Comparison of ENCODE assay signal across 1 fruit fly cellular context in the genomic region with DNA sequence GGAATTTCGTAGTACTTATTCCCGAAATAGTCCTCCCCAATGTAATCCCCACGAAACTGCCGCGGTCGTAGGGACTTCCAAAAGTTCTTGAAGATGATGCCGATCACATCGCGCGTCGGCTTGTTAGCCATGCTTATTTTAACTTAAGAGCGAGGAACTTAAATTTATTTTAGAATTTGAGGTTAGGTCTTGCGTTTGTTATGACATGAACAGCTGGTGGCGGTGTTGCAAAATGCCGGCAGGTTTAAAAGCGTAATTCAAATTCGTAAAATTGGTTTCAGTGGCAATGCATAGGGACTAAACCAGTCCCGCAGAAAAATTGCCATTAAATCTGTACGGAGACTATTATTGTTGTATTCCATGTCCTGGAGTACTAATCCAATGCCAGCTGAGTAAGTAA.
TF ChIP-seq lines count a peak whose summit lies in the region.

No protein-coding gene starts in this region.

TF ChIP-seq in whole organism, embryonic, 481 proteins besides CTCF, POLR2A, EP300 and RAD21 (continued from another document):
- TF ChIP-seq CG12659 (GFP tag; optimal IDR thresholded peaks at IDR 0.05; lab: Kevin White, UChicago) (peak; percentile 21), chif (GFP tag; optimal IDR thresholded peaks at IDR 0.05; lab: Kevin White, UChicago) (no peak), Hmx (GFP tag; optimal IDR thresholded peaks at IDR 0.05; lab: Kevin White, UChicago) (no peak), ase (GFP tag; IDR thresholded peaks at IDR 0.05; lab: Robert Waterston, UW) (no peak), MTF-1 (GFP tag; optimal IDR thresholded peaks at IDR 0.05; lab: Kevin White, UChicago; ENCODE audit: borderline replicate concordance) (no peak), CG18599 (GFP tag; optimal IDR thresholded peaks at IDR 0.05; lab: Kevin White, UChicago) (no peak), CG34224 (GFP tag; IDR thresholded peaks at IDR 0.05; lab: Robert Waterston, UW; ENCODE audit: partially characterized antibody) (no peak), Gsc (GFP tag; IDR thresholded peaks at IDR 0.05; lab: Robert Waterston, UW) (no peak), CG8359 (GFP tag; optimal IDR thresholded peaks at IDR 0.05; lab: Kevin White, UChicago; ENCODE audit: borderline replicate concordance) (no peak), Pdp1 (GFP tag; optimal IDR thresholded peaks at IDR 0.05; lab: Kevin White, UChicago) (peak in 1 of 2 experiments; percentile 99), dati (GFP tag; IDR thresholded peaks at IDR 0.05; lab: Robert Waterston, UW) (no peak), CG1529 (GFP tag; optimal IDR thresholded peaks at IDR 0.05; lab: Kevin White, UChicago) (no peak), CG1832 (GFP tag; optimal IDR thresholded peaks at IDR 0.05; lab: Kevin White, UChicago) (no peak), CG33213 (GFP tag; optimal IDR thresholded peaks at IDR 0.05; lab: Kevin White, UChicago) (peak; percentile 7), Bdp1 (GFP tag; optimal IDR thresholded peaks at IDR 0.05; lab: Kevin White, UChicago) (no peak), sr (GFP tag; IDR thresholded peaks at IDR 0.05; lab: Robert Waterston, UW) (no peak), CG9727 (GFP tag; optimal IDR thresholded peaks at IDR 0.05; lab: Kevin White, UChicago) (no peak), CoRest (tag; optimal IDR thresholded peaks at IDR 0.05; lab: Kevin White, UChicago) (peak; percentile 22), CG11456 (GFP tag; IDR thresholded peaks at IDR 0.05; lab: Robert Waterston, UW) (no peak), CG4820 (GFP tag; optimal IDR thresholded peaks at IDR 0.05; lab: Kevin White, UChicago) (no peak), CG15696 (tag; optimal IDR thresholded peaks at IDR 0.05; lab: Kevin White, UChicago) (no peak), CG9437 (GFP tag; optimal IDR thresholded peaks at IDR 0.05; lab: Kevin White, UChicago) (no peak), Nf-YC (tag; optimal IDR thresholded peaks at IDR 0.05; lab: Kevin White, UChicago) (no peak), mld (GFP tag; IDR thresholded peaks at IDR 0.05; lab: Robert Waterston, UW; ENCODE audit: partially characterized antibody) (no peak), CG1792 (GFP tag; optimal IDR thresholded peaks at IDR 0.05; lab: Kevin White, UChicago) (no peak), p53 (GFP tag; optimal IDR thresholded peaks at IDR 0.05; lab: Kevin White, UChicago) (no peak), CG11504 (tag; optimal IDR thresholded peaks at IDR 0.05; lab: Kevin White, UChicago) (no peak), Dbx (GFP tag; IDR thresholded peaks at IDR 0.05; lab: Robert Waterston, UW) (no peak), Dad (GFP tag; optimal IDR thresholded peaks at IDR 0.05; lab: Kevin White, UChicago) (no peak), CG18764 (GFP tag; optimal IDR thresholded peaks at IDR 0.05; lab: Kevin White, UChicago) (no peak), CG12155 (GFP tag; optimal IDR thresholded peaks at IDR 0.05; lab: Kevin White, UChicago) (no peak), btn (GFP tag; optimal IDR thresholded peaks at IDR 0.05; lab: Kevin White, UChicago) (no peak), CG14050 (GFP tag; IDR thresholded peaks at IDR 0.05; lab: Robert Waterston, UW) (no peak), Trl (optimal IDR thresholded peaks at IDR 0.05; lab: Kevin White, UChicago) (no peak), Trl (GFP tag; optimal IDR thresholded peaks at IDR 0.05; lab: Kevin White, UChicago) (no peak), tgo (GFP tag; IDR thresholded peaks at IDR 0.05; lab: Robert Waterston, UW) (no peak), cad (GFP tag; optimal IDR thresholded peaks at IDR 0.05; lab: Kevin White, UChicago) (no peak), CG9797 (GFP tag; optimal IDR thresholded peaks at IDR 0.05; lab: Kevin White, UChicago) (no peak), stwl (tag; optimal IDR thresholded peaks at IDR 0.05; lab: Kevin White, UChicago) (no peak), pnt (GFP tag; optimal IDR thresholded peaks at IDR 0.05; lab: Kevin White, UChicago) (no peak), TFAM (GFP tag; optimal IDR thresholded peaks at IDR 0.05; lab: Kevin White, UChicago) (no peak), trem (tag; optimal IDR thresholded peaks at IDR 0.05; lab: Kevin White, UChicago) (peak; percentile 16), CG14710 (tag; optimal IDR thresholded peaks at IDR 0.05; lab: Kevin White, UChicago) (peak; percentile 8), CG2116 (GFP tag; optimal IDR thresholded peaks at IDR 0.05; lab: Kevin White, UChicago) (peak; percentile 29), CG7987 (GFP tag; optimal IDR thresholded peaks at IDR 0.05; lab: Kevin White, UChicago) (no peak), shn (GFP tag; optimal IDR thresholded peaks at IDR 0.05; lab: Kevin White, UChicago) (no peak), caup (GFP tag; optimal IDR thresholded peaks at IDR 0.05; lab: Kevin White, UChicago; ENCODE audit: severe bottlenecking) (no peak), org-1 (GFP tag; optimal IDR thresholded peaks at IDR 0.05; lab: Kevin White, UChicago) (no peak), stc (GFP tag; IDR thresholded peaks at IDR 0.05; lab: Robert Waterston, UW) (no peak), ssp (GFP tag; IDR thresholded peaks at IDR 0.05; lab: Robert Waterston, UW) (no peak), gro (GFP tag; optimal IDR thresholded peaks at IDR 0.05; lab: Kevin White, UChicago) (peak; percentile 41), C15 (GFP tag; IDR thresholded peaks at IDR 0.05; lab: Robert Waterston, UW) (no peak), NC2α (GFP tag; optimal IDR thresholded peaks at IDR 0.05; lab: Kevin White, UChicago) (no peak), unc-4 (GFP tag; IDR thresholded peaks at IDR 0.05; lab: Robert Waterston, UW; ENCODE audit: partially characterized antibody) (no peak), Opbp (GFP tag; IDR thresholded peaks at IDR 0.05; lab: Robert Waterston, UW; ENCODE audit: partially characterized antibody) (peak; percentile 40; the same call in 1 of the 3 replicates), Sry-δ (GFP tag; optimal IDR thresholded peaks at IDR 0.05; lab: Kevin White, UChicago) (peak; percentile 14), dysf (GFP tag; IDR thresholded peaks at IDR 0.05; lab: Robert Waterston, UW) (no peak), wor (GFP tag; IDR thresholded peaks at IDR 0.05; lab: Robert Waterston, UW) (no peak), CG17802 (tag; optimal IDR thresholded peaks at IDR 0.05; lab: Kevin White, UChicago) (no peak), CG1603 (tag; optimal IDR thresholded peaks at IDR 0.05; lab: Kevin White, UChicago) (peak; percentile 36), CG11560 (tag; IDR thresholded peaks at IDR 0.05; lab: Robert Waterston, UW) (no peak), Myb (GFP tag; optimal IDR thresholded peaks at IDR 0.05; lab: Kevin White, UChicago) (peak; percentile 87), Usf (GFP tag; optimal IDR thresholded peaks at IDR 0.05; lab: Kevin White, UChicago) (no peak), Hey (tag; optimal IDR thresholded peaks at IDR 0.05; lab: Kevin White, UChicago) (no peak), CG8089 (GFP tag; optimal IDR thresholded peaks at IDR 0.05; lab: Kevin White, UChicago) (no peak), pho (GFP tag; optimal IDR thresholded peaks at IDR 0.05; lab: Kevin White, UChicago) (no peak), CG14965 (GFP tag; optimal IDR thresholded peaks at IDR 0.05; lab: Kevin White, UChicago; ENCODE audit: borderline replicate concordance) (no peak), wek (GFP tag; optimal IDR thresholded peaks at IDR 0.05; lab: Kevin White, UChicago) (no peak), Dip2 (GFP tag; IDR thresholded peaks at IDR 0.05; lab: Robert Waterston, UW) (no peak), CG17328 (GFP tag; IDR thresholded peaks at IDR 0.05; lab: Robert Waterston, UW) (0 out of 2 replicates have a peak, but pooled peaks have one; percentile 5), eyg (GFP tag; optimal IDR thresholded peaks at IDR 0.05; lab: Kevin White, UChicago) (no peak), run (tag; optimal IDR thresholded peaks at IDR 0.05; lab: Kevin White, UChicago) (no peak), vfl (GFP tag; optimal IDR thresholded peaks at IDR 0.05; lab: Kevin White, UChicago) (no peak), HLH54F (GFP tag; optimal IDR thresholded peaks at IDR 0.05; lab: Kevin White, UChicago) (peak; percentile 10), CG3065 (GFP tag; optimal IDR thresholded peaks at IDR 0.05; lab: Kevin White, UChicago) (no peak), B-H2 (GFP tag; optimal IDR thresholded peaks at IDR 0.05; lab: Kevin White, UChicago) (peak; percentile 15), CG14860 (GFP tag; IDR thresholded peaks at IDR 0.05; lab: Robert Waterston, UW; ENCODE audit: partially characterized antibody) (no peak), zf30C (GFP tag; optimal IDR thresholded peaks at IDR 0.05; lab: Kevin White, UChicago) (no peak), CG15269 (tag; optimal IDR thresholded peaks at IDR 0.05; lab: Kevin White, UChicago) (no peak), otp (GFP tag; IDR thresholded peaks at IDR 0.05; lab: Robert Waterston, UW) (no peak), CG9817 (tag; optimal IDR thresholded peaks at IDR 0.05; lab: Kevin White, UChicago) (no peak), zen (tag; optimal IDR thresholded peaks at IDR 0.05; lab: Kevin White, UChicago) (no peak), ems (GFP tag; optimal IDR thresholded peaks at IDR 0.05; lab: Kevin White, UChicago) (no peak), CG13775 (GFP tag; optimal IDR thresholded peaks at IDR 0.05; lab: Kevin White, UChicago) (no peak), CG12769 (tag; optimal IDR thresholded peaks at IDR 0.05; lab: Kevin White, UChicago) (no peak), CG1602 (GFP tag; optimal IDR thresholded peaks at IDR 0.05; lab: Kevin White, UChicago) (no peak), wdn (GFP tag; IDR thresholded peaks at IDR 0.05; lab: Robert Waterston, UW) (no peak), hb (GFP tag; IDR thresholded peaks at IDR 0.05; lab: Robert Waterston, UW; ENCODE audit: partially characterized antibody) (no peak), pzg (GFP tag; optimal IDR thresholded peaks at IDR 0.05; lab: Kevin White, UChicago) (peak; percentile 63), sug (tag; optimal IDR thresholded peaks at IDR 0.05; lab: Kevin White, UChicago) (peak; percentile 42), Doc2 (GFP tag; IDR thresholded peaks at IDR 0.05; lab: Robert Waterston, UW) (no peak), HLH4C (GFP tag; IDR thresholded peaks at IDR 0.05; lab: Robert Waterston, UW; ENCODE audit: partially characterized antibody) (no peak), Ptx1 (GFP tag; IDR thresholded peaks at IDR 0.05; lab: Robert Waterston, UW) (no peak), gcm2 (GFP tag; optimal IDR thresholded peaks at IDR 0.05; lab: Kevin White, UChicago) (no peak), Dfd (GFP tag; optimal IDR thresholded peaks at IDR 0.05; lab: Kevin White, UChicago) (no peak), CG15011 (GFP tag; optimal IDR thresholded peaks at IDR 0.05; lab: Kevin White, UChicago) (no peak)
TF ChIP-seq in whole organism, embryonic: peak in this region for 58.
